Worm (Caenorhabditis elegans): ENCODE data around the gene fbxb-74.

fbxb-74 gene

ce11 chrIV:4441077-4441476 is 2.0 kb upstream of the fbxb-74 start, which contains the start of gene fbxb-75:
TSS of gene fbxb-75 (minus strand) at chrIV:4441177.
- no peak for TF ChIP-seq nhr-76 (tag; optimal IDR thresholded peaks at IDR 0.05)
- TF ChIP-seq ZK546.5 (tag; optimal IDR thresholded peaks at IDR 0.05), result no peak
- no peak for TF ChIP-seq egl-5 (tag; optimal IDR thresholded peaks at IDR 0.05)
- TF ChIP-seq skn-1 (tag; optimal IDR thresholded peaks at IDR 0.05), result no peak
- no peak for TF ChIP-seq nhr-77 (tag; optimal IDR thresholded peaks at IDR 0.05)
- TF ChIP-seq ceh-16 (tag; optimal IDR thresholded peaks at IDR 0.05), result no peak
- no peak for TF ChIP-seq lin-15B (tag; optimal IDR thresholded peaks at IDR 0.05)
- TF ChIP-seq ztf-4 (tag; optimal IDR thresholded peaks at IDR 0.05), result no peak
- TF ChIP-seq nhr-23 (tag; optimal IDR thresholded peaks at IDR 0.05), result no peak
- no peak for TF ChIP-seq nhr-237 (tag; optimal IDR thresholded peaks at IDR 0.05)
- TF ChIP-seq lin-39 (tag; optimal IDR thresholded peaks at IDR 0.05), result no peak
- TF ChIP-seq R02D3.7 (tag; optimal IDR thresholded peaks at IDR 0.05), result no peak
- TF ChIP-seq nhr-43 (tag; optimal IDR thresholded peaks at IDR 0.05; ENCODE audit: poor library complexity, severe bottlenecking), result no peak
- no peak for TF ChIP-seq mdl-1 (tag; optimal IDR thresholded peaks at IDR 0.05)
- TF ChIP-seq ceh-28 (tag; optimal IDR thresholded peaks at IDR 0.05), result no peak

- peak; percentile 81 for TF ChIP-seq elt-1 (tag; optimal IDR thresholded peaks at IDR 0.05)
- no peak for TF ChIP-seq nfya-1 (tag; optimal IDR thresholded peaks at IDR 0.05; ENCODE audit: insufficient read depth)
- peak; percentile 20 for TF ChIP-seq nhr-23 (tag; optimal IDR thresholded peaks at IDR 0.05)
- TF ChIP-seq ztf-11 (tag; optimal IDR thresholded peaks at IDR 0.05), result no peak
- no peak for TF ChIP-seq R02D3.7 (tag; optimal IDR thresholded peaks at IDR 0.05)
Observed at ce11 chrIV:4437825-4438224, 1.3 kb downstream of the fbxb-74 start.

- no peak for TF ChIP-seq nhr-43 (tag; optimal IDR thresholded peaks at IDR 0.05; ENCODE audit: poor library complexity, severe bottlenecking)
- no peak for TF ChIP-seq R02D3.7 (tag; optimal IDR thresholded peaks at IDR 0.05)
- no peak for TF ChIP-seq daf-12 (tag; optimal IDR thresholded peaks at IDR 0.05)
- no peak for TF ChIP-seq fos-1 (tag; optimal IDR thresholded peaks at IDR 0.05)
- no peak for TF ChIP-seq mdl-1 (tag; optimal IDR thresholded peaks at IDR 0.05)
Observed at ce11 chrIV:4434441-4435084, 4.5 kb downstream of the fbxb-74 start, which contains the start of the genes R08C7.8 and R08C7.4. TSS of gene R08C7.8 (minus strand) at chrIV:4434541. TSS of gene R08C7.4 (plus strand) at chrIV:4435034.

- no peak for TF ChIP-seq nhr-237 (tag; optimal IDR thresholded peaks at IDR 0.05)
- TF ChIP-seq nhr-43 (tag; optimal IDR thresholded peaks at IDR 0.05; ENCODE audit: poor library complexity, severe bottlenecking), result no peak
- TF ChIP-seq unc-39 (tag; optimal IDR thresholded peaks at IDR 0.05), result no peak
- no peak for TF ChIP-seq mml-1 (tag; optimal IDR thresholded peaks at IDR 0.05)
- no peak for TF ChIP-seq nhr-77 (tag; optimal IDR thresholded peaks at IDR 0.05)
- TF ChIP-seq sea-2 (GFP tag; optimal IDR thresholded peaks at IDR 0.05), result no peak
- no peak for TF ChIP-seq unc-62 (GFP tag; optimal IDR thresholded peaks at IDR 0.05)
- no peak for TF ChIP-seq eor-1 (tag; optimal IDR thresholded peaks at IDR 0.05)
- no peak for TF ChIP-seq pqm-1 (tag; optimal IDR thresholded peaks at IDR 0.05)
- TF ChIP-seq nhr-76 (tag; optimal IDR thresholded peaks at IDR 0.05), result no peak
Observed at ce11 chrIV:4429901-4430300, 9.2 kb downstream of the fbxb-74 start, which contains the start of the genes str-185 and R08C7.5. TSS of gene str-185 (minus strand) at chrIV:4430001. TSS of gene R08C7.5 (plus strand) at chrIV:4430229.

- TF ChIP-seq unc-62 (GFP tag; optimal IDR thresholded peaks at IDR 0.05) (no peak), nfya-1 (tag; optimal IDR thresholded peaks at IDR 0.05; ENCODE audit: insufficient read depth) (peak; percentile 93), lin-15B (tag; optimal IDR thresholded peaks at IDR 0.05) (peak; percentile 3)
Observed at ce11 chrIV:4423885-4424284, 15.2 kb downstream of the fbxb-74 start.

DNA sequence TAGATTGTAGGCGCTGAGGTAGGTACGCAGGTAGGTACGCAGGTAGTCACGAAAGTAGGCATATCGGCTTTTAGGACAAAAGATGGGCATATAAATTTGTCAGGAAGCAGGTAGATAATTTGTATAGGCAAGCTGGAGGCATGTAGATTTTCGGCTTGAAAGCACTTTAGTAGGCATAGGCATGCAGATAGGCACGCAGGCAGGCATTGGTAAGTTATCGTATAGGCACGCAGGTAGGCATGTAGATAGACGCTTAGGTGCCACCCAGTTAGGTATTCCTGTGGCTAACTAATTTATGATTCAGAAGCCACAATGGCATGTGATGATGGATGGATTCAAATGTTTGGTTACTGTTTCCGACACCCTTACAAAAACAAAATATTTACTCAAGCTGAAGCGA is 16.1 kb downstream of the fbxb-74 start:
- TF ChIP-seq ama-1 (optimal IDR thresholded peaks at IDR 0.05), result no peak
- no peak for TF ChIP-seq skn-1 (tag; optimal IDR thresholded peaks at IDR 0.05)
- no peak for TF ChIP-seq aly-2 (tag; optimal IDR thresholded peaks at IDR 0.05)
- no peak for TF ChIP-seq R02D3.7 (tag; optimal IDR thresholded peaks at IDR 0.05)
- TF ChIP-seq nhr-77 (tag; optimal IDR thresholded peaks at IDR 0.05), result no peak
- TF ChIP-seq nfya-1 (tag; optimal IDR thresholded peaks at IDR 0.05; ENCODE audit: insufficient read depth), result no peak
- no peak for TF ChIP-seq jun-1 (tag; optimal IDR thresholded peaks at IDR 0.05)
- TF ChIP-seq unc-62 (GFP tag; optimal IDR thresholded peaks at IDR 0.05), result no peak
- no peak for TF ChIP-seq egl-5 (tag; optimal IDR thresholded peaks at IDR 0.05)
- TF ChIP-seq elt-1 (tag; optimal IDR thresholded peaks at IDR 0.05), result no peak
- no peak for TF ChIP-seq ceh-9 (tag; optimal IDR thresholded peaks at IDR 0.05)
- TF ChIP-seq lsy-12 (tag; optimal IDR thresholded peaks at IDR 0.05), result no peak
- no peak for TF ChIP-seq ceh-82 (tag; optimal IDR thresholded peaks at IDR 0.05)
- no peak for TF ChIP-seq hmg-11 (tag; optimal IDR thresholded peaks at IDR 0.05)
- TF ChIP-seq nhr-28 (tag; optimal IDR thresholded peaks at IDR 0.05), result no peak
- TF ChIP-seq lin-15B (tag; optimal IDR thresholded peaks at IDR 0.05), result no peak

Data from whole organism, L3 larva.